Worm (Caenorhabditis elegans) whole organism, L1 larva: ENCODE measurements around the gene pdf-1.

Experiments used
- C16A3.4 ChIP-seq: fragments of 150-350 bp; optimal IDR thresholded peaks from 2 replicates; lab custom pipeline; 2014; ENCODE audit warnings: missing biosample characterization, missing genetic modification characterization
- alr-1 ChIP-seq: fragments of 200-800 bp; sonication (Bioruptor generic); optimal IDR thresholded peaks from 2 replicates; lab custom pipeline; 2018; ENCODE audit warnings: borderline replicate concordance, mild to moderate bottlenecking, missing genetic modification characterization, missing compliant biosample characterization
- ama-1 ChIP-seq: fragments of 150-350 bp; optimal IDR thresholded peaks from 2 replicates; lab custom pipeline; 2014
- blmp-1 ChIP-seq: fragments of 150-350 bp; optimal IDR thresholded peaks from 2 replicates; lab custom pipeline; 2014; ENCODE audit warnings: missing biosample characterization, missing genetic modification characterization
- ceh-82 ChIP-seq, 3 experiments: fragments of 150-350 bp in 1 of 3; sonication (generic microtip) in 2 of 3; optimal IDR thresholded peaks; 2 replicates each; lab custom pipeline; 2014 to 2017; ENCODE audit warnings: missing biosample characterization in 3 of 3, missing genetic modification characterization in 3 of 3
- ceh-88 ChIP-seq: fragments of 200-800 bp; sonication (Bioruptor generic); IDR thresholded peaks from 2 replicates; pipeline ENCODE4 v1.3.6; 2022; ENCODE audit warnings: missing genetic modification characterization, missing compliant biosample characterization
- ceh-90 ChIP-seq: sonication (generic microtip); optimal IDR thresholded peaks from 2 replicates; lab custom pipeline; 2016; ENCODE audit warnings: missing genetic modification characterization, missing compliant biosample characterization
- dsc-1 ChIP-seq: sonication (generic microtip); optimal IDR thresholded peaks from 2 replicates; lab custom pipeline; 2016; ENCODE audit warnings: mild to moderate bottlenecking, missing genetic modification characterization, missing compliant biosample characterization
- efl-1 ChIP-seq, 4 experiments: fragments of 150-350 bp; optimal IDR thresholded peaks in 3 of 4; peaks in 1 of 4; 1 replicate in 1 of 4; 2 replicates in 3 of 4; lab custom pipeline; 2014; ENCODE audit warnings: missing biosample characterization in 2 of 4, missing genetic modification characterization in 2 of 4, missing genetic modification reagents in 2 of 4
- efl-3 ChIP-seq: fragments of 200-800 bp; sonication (Bioruptor generic); optimal IDR thresholded peaks from 2 replicates; lab custom pipeline; 2018; ENCODE audit warnings: mild to moderate bottlenecking, missing genetic modification characterization, missing compliant biosample characterization
- elt-3 ChIP-seq, 6 experiments: fragments of 150-350 bp in 1 of 6; sonication (generic microtip); optimal IDR thresholded peaks; 2 replicates each; lab custom pipeline; 2017 to 2018; ENCODE audit warnings: missing biosample characterization in 6 of 6, missing genetic modification characterization in 6 of 6, inconsistent platforms in 1 of 6
- fkh-4 ChIP-seq: sonication (generic microtip); optimal IDR thresholded peaks from 2 replicates; lab custom pipeline; 2016; ENCODE audit warnings: missing compliant biosample characterization, missing genetic modification characterization, borderline replicate concordance
- fkh-8 ChIP-seq: sonication (generic microtip); optimal IDR thresholded peaks from 2 replicates; lab custom pipeline; 2016; ENCODE audit warnings: mild to moderate bottlenecking, missing genetic modification characterization, missing compliant biosample characterization
- hlh-17 ChIP-seq: fragments of 200-800 bp; sonication (Bioruptor generic); optimal IDR thresholded peaks from 2 replicates; lab custom pipeline; 2018; ENCODE audit warnings: missing genetic modification characterization, mild to moderate bottlenecking, missing compliant biosample characterization, moderate library complexity, borderline replicate concordance
- hlh-4 ChIP-seq: sonication (generic microtip); optimal IDR thresholded peaks from 2 replicates; lab custom pipeline; 2016; ENCODE audit warnings: mild to moderate bottlenecking, missing genetic modification characterization, missing compliant biosample characterization
- lin-14 ChIP-seq: fragments of 200-800 bp; sonication (Bioruptor generic); optimal IDR thresholded peaks from 2 replicates; lab custom pipeline; 2018; ENCODE audit warnings: mild to moderate bottlenecking, missing genetic modification characterization, moderate library complexity, missing compliant biosample characterization
- lin-15B ChIP-seq: fragments of 150-350 bp; sonication (generic microtip); optimal IDR thresholded peaks from 3 replicates; lab custom pipeline; 2014; ENCODE audit warnings: missing biosample characterization, missing genetic modification characterization
- lin-39 ChIP-seq: fragments of 150-350 bp; optimal IDR thresholded peaks from 2 replicates; lab custom pipeline; 2014; ENCODE audit warnings: missing biosample characterization, missing genetic modification reagents, missing genetic modification characterization
- lsy-2 ChIP-seq, 2 experiments: fragments of 150-350 bp; optimal IDR thresholded peaks; 2 replicates each; lab custom pipeline; 2014; ENCODE audit warnings: missing biosample characterization in 2 of 2, missing genetic modification characterization in 2 of 2
- mdl-1 ChIP-seq, 2 experiments: fragments of 150-350 bp; optimal IDR thresholded peaks; 2 replicates each; lab custom pipeline; 2014 to 2017; ENCODE audit warnings: missing biosample characterization in 2 of 2, missing genetic modification characterization in 2 of 2, inconsistent platforms in 1 of 2
- mef-2 ChIP-seq: fragments of 150-350 bp; optimal IDR thresholded peaks from 2 replicates; lab custom pipeline; 2014; ENCODE audit warnings: missing biosample characterization, missing genetic modification characterization
- nhr-19 ChIP-seq: fragments of 200-800 bp; sonication (Bioruptor generic); conservative IDR thresholded peaks from 2 replicates; pipeline ENCODE4 v1.3.6; 2022; ENCODE audit warnings: missing genetic modification characterization, missing compliant biosample characterization
- nhr-20 ChIP-seq: sonication (generic microtip); optimal IDR thresholded peaks from 2 replicates; lab custom pipeline; 2016; ENCODE audit warnings: mild to moderate bottlenecking, missing genetic modification characterization, missing compliant biosample characterization
- nhr-47 ChIP-seq: sonication (generic microtip); optimal IDR thresholded peaks from 2 replicates; lab custom pipeline; 2016; ENCODE audit warnings: mild to moderate bottlenecking, missing genetic modification characterization, moderate library complexity, missing compliant biosample characterization
- nhr-71 ChIP-seq: sonication (generic microtip); optimal IDR thresholded peaks from 2 replicates; lab custom pipeline; 2016; ENCODE audit warnings: mild to moderate bottlenecking, missing genetic modification characterization, moderate library complexity, missing compliant biosample characterization
- rnt-1 ChIP-seq: sonication (generic microtip); optimal IDR thresholded peaks from 2 replicates; lab custom pipeline; 2016; ENCODE audit warnings: mild to moderate bottlenecking, missing genetic modification characterization, moderate library complexity, missing compliant biosample characterization
- snpc-4 ChIP-seq: fragments of 150-350 bp; optimal IDR thresholded peaks from 2 replicates; lab custom pipeline; 2014; ENCODE audit warnings: missing biosample characterization, missing genetic modification characterization
- snu-23 ChIP-seq: sonication (generic microtip); optimal IDR thresholded peaks from 2 replicates; lab custom pipeline; 2016; ENCODE audit warnings: missing genetic modification characterization, missing compliant biosample characterization
- swsn-7 ChIP-seq: sonication (generic microtip); optimal IDR thresholded peaks from 2 replicates; lab custom pipeline; 2016; ENCODE audit warnings: missing genetic modification characterization, missing compliant biosample characterization
- tbx-2 ChIP-seq: sonication (generic microtip); optimal IDR thresholded peaks from 2 replicates; lab custom pipeline; 2016; ENCODE audit warnings: missing genetic modification characterization, missing compliant biosample characterization
- unc-130 ChIP-seq: fragments of 150-350 bp; optimal IDR thresholded peaks from 2 replicates; lab custom pipeline; 2017; ENCODE audit warnings: missing biosample characterization, missing genetic modification characterization, inconsistent platforms
- unc-30 ChIP-seq: sonication (generic microtip); optimal IDR thresholded peaks from 2 replicates; lab custom pipeline; 2017; ENCODE audit warnings: missing biosample characterization, missing genetic modification characterization
- unc-98 ChIP-seq: fragments of 200-800 bp; sonication (Bioruptor generic); IDR thresholded peaks from 2 replicates; pipeline ENCODE4 v1.3.6; 2022; ENCODE audit warnings: missing genetic modification characterization, missing compliant biosample characterization
- vab-15 ChIP-seq: sonication (generic microtip); optimal IDR thresholded peaks from 2 replicates; lab custom pipeline; 2017; ENCODE audit warnings: missing genotype, mild to moderate bottlenecking, missing genetic modification characterization, missing compliant biosample characterization
- xbp-1 ChIP-seq: sonication (generic microtip); optimal IDR thresholded peaks from 2 replicates; lab custom pipeline; 2016; ENCODE audit warnings: missing genetic modification characterization, missing compliant biosample characterization
- zip-4 ChIP-seq: fragments of 200-800 bp; sonication (Bioruptor generic); optimal IDR thresholded peaks from 2 replicates; lab custom pipeline; 2018; ENCODE audit warnings: mild to moderate bottlenecking, missing genetic modification characterization, moderate library complexity, missing compliant biosample characterization
- ztf-4 ChIP-seq: fragments of 150-350 bp; optimal IDR thresholded peaks from 2 replicates; lab custom pipeline; 2014; ENCODE audit warnings: missing biosample characterization, missing genetic modification characterization

The pdf-1 gene

DNA sequence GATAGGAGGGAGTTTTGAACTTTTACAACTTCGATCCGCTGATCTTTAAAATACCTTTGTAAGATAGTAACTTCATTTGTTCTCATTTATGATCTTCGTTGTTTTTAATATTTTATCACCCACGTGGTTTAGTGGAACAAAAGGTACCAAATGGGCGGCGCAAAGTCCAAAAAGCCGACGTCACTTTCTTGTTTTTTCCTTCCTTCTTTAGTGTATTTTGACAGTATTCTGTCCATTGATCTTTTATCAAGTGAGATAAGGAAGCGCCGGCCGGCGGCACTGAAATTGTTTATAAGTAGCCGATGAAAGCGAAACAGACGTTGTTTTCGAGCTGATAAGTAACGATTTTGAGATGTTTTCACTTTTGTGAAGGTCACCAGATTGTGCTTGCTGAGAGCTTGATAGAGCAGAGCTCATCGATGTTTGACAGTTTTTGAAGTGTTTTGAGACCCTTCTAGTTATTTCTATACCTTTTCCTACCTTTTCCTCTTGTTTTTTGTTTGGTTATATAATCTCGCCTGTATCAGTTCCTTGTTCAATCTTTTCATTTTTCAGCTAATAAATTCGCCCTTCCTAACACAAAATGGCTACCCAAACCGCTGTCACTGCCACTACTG is 39.6 kb downstream of the pdf-1 start, which contains the start of gene K04C2.3 (continued):
- no peak for TF ChIP-seq fkh-4 (tag; lab: Kevin White, UChicago)
- peak; percentile 28; the same call in 1 of the 2 replicates for TF ChIP-seq ceh-88 (GFP tag; lab: Robert Waterston, UW)
- no peak for TF ChIP-seq mef-2
- TF ChIP-seq vab-15 (tag; lab: Kevin White, UChicago) = no peak
- TF ChIP-seq ceh-82 (tag; optimal IDR thresholded peaks at IDR 0.05; lab: Kevin White, UChicago) = no peak
- TF ChIP-seq efl-1 (optimal IDR thresholded peaks at IDR 0.05; lab: Kevin White, UChicago) = no peak
- TF ChIP-seq efl-1 (GFP tag; optimal IDR thresholded peaks at IDR 0.05 in 1 of 2; lab: Kevin White, UChicago) = peak in 1 of 2 experiments; percentile 71
- no peak for TF ChIP-seq lin-15B (tag; lab: Kevin White, UChicago)
- peak; percentile 6 for TF ChIP-seq tbx-2 (tag; lab: Kevin White, UChicago)
- no peak for TF ChIP-seq ceh-90 (tag; lab: Kevin White, UChicago)
- no peak for TF ChIP-seq lin-39

DNA sequence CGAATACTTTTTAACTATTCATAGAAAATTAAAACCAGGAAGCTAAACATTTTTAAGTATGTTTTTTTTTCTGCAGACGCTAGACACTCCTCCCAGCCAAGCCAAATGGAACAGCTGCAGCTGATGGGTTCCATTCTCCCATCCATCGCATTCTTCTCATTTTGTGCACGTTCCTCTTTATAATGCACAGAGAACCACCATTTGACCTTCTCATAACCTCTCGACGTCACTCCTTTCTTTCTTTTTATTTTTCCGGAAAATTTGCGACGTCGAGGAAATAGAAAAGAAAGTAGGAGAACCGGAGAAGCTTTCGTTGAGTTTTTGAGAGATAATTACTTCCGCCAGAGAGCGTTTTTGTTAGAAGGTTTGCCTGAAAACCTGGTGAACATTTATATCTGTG is 40.6 kb downstream of the pdf-1 start:
- TF ChIP-seq lin-14 (peak; percentile 49), tbx-2 (tag; lab: Kevin White, UChicago) (peak; percentile 2), ceh-82 (tag; optimal IDR thresholded peaks at IDR 0.05; lab: Kevin White, UChicago) (peak in 1 of 3 experiments; percentile 24), rnt-1 (tag; lab: Kevin White, UChicago) (peak; percentile 12), efl-1 (optimal IDR thresholded peaks at IDR 0.05; lab: Kevin White, UChicago) (no peak), efl-1 (GFP tag; optimal IDR thresholded peaks at IDR 0.05 in 1 of 2; lab: Kevin White, UChicago) (no peak)

DNA sequence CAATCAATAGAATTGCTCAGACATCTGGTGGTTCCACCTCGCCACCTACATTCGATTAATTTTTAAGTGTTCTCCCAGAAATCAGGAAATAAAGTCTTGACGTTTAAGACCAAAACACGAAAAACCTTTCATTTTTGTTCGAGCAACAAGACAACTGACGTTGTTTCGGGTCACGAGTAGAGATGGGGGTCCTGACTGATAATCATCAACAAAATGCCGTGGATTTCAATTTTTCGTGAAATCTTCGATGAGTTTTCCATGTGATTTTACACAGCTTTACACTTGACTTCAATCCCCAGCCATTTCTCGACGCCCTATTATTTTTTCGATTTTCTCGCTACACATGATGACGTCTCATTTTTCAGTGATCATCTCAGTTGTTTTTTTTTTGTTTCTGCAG is 41.2 kb downstream of the pdf-1 start:
- TF ChIP-seq lin-14 = peak; percentile 66
- no peak for TF ChIP-seq zip-4 (GFP tag; lab: Kevin White, UChicago)
- peak; percentile 80 for TF ChIP-seq unc-130 (tag; lab: Kevin White, UChicago)
- peak; percentile 8 for TF ChIP-seq swsn-7 (tag; lab: Kevin White, UChicago)
- peak in 1 of 2 experiments; percentile 45 for TF ChIP-seq efl-1 (optimal IDR thresholded peaks at IDR 0.05; lab: Kevin White, UChicago)
- peak in 1 of 2 experiments; percentile 58 for TF ChIP-seq efl-1 (GFP tag; optimal IDR thresholded peaks at IDR 0.05 in 1 of 2; lab: Kevin White, UChicago)
- no peak for TF ChIP-seq snpc-4 (tag; lab: Kevin White, UChicago)
- TF ChIP-seq mdl-1 (tag; optimal IDR thresholded peaks at IDR 0.05; lab: Kevin White, UChicago) = peak in 1 of 2 experiments; percentile 35
- peak; percentile 20 for TF ChIP-seq xbp-1 (tag; lab: Kevin White, UChicago)
- TF ChIP-seq nhr-20 (tag; lab: Kevin White, UChicago) = peak; percentile 16
- peak; percentile 74 for TF ChIP-seq rnt-1 (tag; lab: Kevin White, UChicago)
- peak; percentile 72 for TF ChIP-seq nhr-19 (GFP tag; lab: Robert Waterston, UW)
- TF ChIP-seq dsc-1 = no peak
- peak; percentile 59 for TF ChIP-seq snu-23 (GFP tag; lab: Kevin White, UChicago)
- no peak for TF ChIP-seq ceh-82 (tag; optimal IDR thresholded peaks at IDR 0.05; lab: Kevin White, UChicago)
- no peak for TF ChIP-seq unc-98
- TF ChIP-seq efl-3 (GFP tag; lab: Kevin White, UChicago) = no peak
- TF ChIP-seq fkh-8 (tag; lab: Kevin White, UChicago) = peak; percentile 48
- TF ChIP-seq nhr-71 (tag; lab: Kevin White, UChicago) = peak; percentile 95
- TF ChIP-seq ceh-90 (tag; lab: Kevin White, UChicago) = no peak
- TF ChIP-seq C16A3.4 = no peak
- peak; percentile 9 for TF ChIP-seq nhr-47
- no peak for TF ChIP-seq ztf-4 (tag; lab: Kevin White, UChicago)
- TF ChIP-seq elt-3 (tag; optimal IDR thresholded peaks at IDR 0.05; lab: Kevin White, UChicago) = no peak
- no peak for TF ChIP-seq unc-30 (tag; lab: Kevin White, UChicago)
- TF ChIP-seq blmp-1 = no peak
- TF ChIP-seq hlh-17 (GFP tag; lab: Kevin White, UChicago) = no peak
- TF ChIP-seq lsy-2 (tag; optimal IDR thresholded peaks at IDR 0.05; lab: Kevin White, UChicago) = peak; percentile 47 to 62
- TF ChIP-seq hlh-4 (tag; lab: Kevin White, UChicago) = no peak
- no peak for TF ChIP-seq ama-1 (lab: Kevin White, UChicago)
- TF ChIP-seq alr-1 (tag; lab: Kevin White, UChicago) = no peak
